Worm (Caenorhabditis elegans) whole organism, early embryonic: ENCODE measurements around the gene F16G10.1.

Source experiments
- ama-1 ChIP-seq: fragments of 150-350 bp; optimal IDR thresholded peaks from 2 replicates; lab custom pipeline; 2014
- ceh-13 ChIP-seq: fragments of 200-800 bp; sonication (Bioruptor generic); optimal IDR thresholded peaks from 2 replicates; lab custom pipeline; 2018; ENCODE audit warnings: mild to moderate bottlenecking, missing genetic modification characterization, missing compliant biosample characterization
- pes-1 ChIP-seq: fragments of 200-800 bp; sonication (Bioruptor generic); IDR thresholded peaks from 2 replicates; pipeline ENCODE4 v1.3.6; 2022; ENCODE audit warnings: missing genetic modification reagents, missing genetic modification characterization, missing compliant biosample characterization

ce11 chrII:2395864-2396263, 8.2 kb upstream of the F16G10.1 start, which contains the start of gene F16G10.13:
- TF ChIP-seq ceh-13 (GFP tag; lab: Kevin White, UChicago): no peak
- no peak for TF ChIP-seq pes-1 (GFP tag; lab: Robert Waterston, UW)
- no peak for TF ChIP-seq ama-1 (lab: Kevin White, UChicago)
